Worm (Caenorhabditis elegans) whole organism, L3 larva: Measurements from ENCODE around the gene R06F6.12.

Experiments used
- ZK546.5 ChIP-seq: sonication (generic microtip); optimal IDR thresholded peaks from 2 replicates; lab custom pipeline; 2017; ENCODE audit warnings: missing biosample characterization, missing genetic modification characterization
- fkh-2 ChIP-seq: fragments of 150-350 bp; optimal IDR thresholded peaks from 2 replicates; lab custom pipeline; 2014; ENCODE audit warnings: missing biosample characterization, missing genetic modification reagents, missing genetic modification characterization
- fos-1 ChIP-seq: fragments of 150-350 bp; optimal IDR thresholded peaks from 2 replicates; lab custom pipeline; 2014; ENCODE audit warnings: missing biosample characterization, missing genetic modification characterization
- mdl-1 ChIP-seq: fragments of 150-350 bp; optimal IDR thresholded peaks from 2 replicates; lab custom pipeline; 2014; ENCODE audit warnings: missing biosample characterization, missing genetic modification characterization
- nhr-77 ChIP-seq: fragments of 150-350 bp; optimal IDR thresholded peaks from 2 replicates; lab custom pipeline; 2014; ENCODE audit warnings: missing biosample characterization, missing genetic modification characterization
- skn-1 ChIP-seq: fragments of 150-350 bp; optimal IDR thresholded peaks from 2 replicates; lab custom pipeline; 2014; ENCODE audit warnings: missing biosample characterization, missing genetic modification characterization
- tbx-2 ChIP-seq: sonication (generic microtip); optimal IDR thresholded peaks from 2 replicates; lab custom pipeline; 2016; ENCODE audit warnings: mild to moderate bottlenecking, missing genetic modification characterization, missing compliant biosample characterization
- ztf-11 ChIP-seq: fragments of 150-350 bp; optimal IDR thresholded peaks from 2 replicates; lab custom pipeline; 2014; ENCODE audit warnings: missing biosample characterization, missing genetic modification characterization

DNA sequence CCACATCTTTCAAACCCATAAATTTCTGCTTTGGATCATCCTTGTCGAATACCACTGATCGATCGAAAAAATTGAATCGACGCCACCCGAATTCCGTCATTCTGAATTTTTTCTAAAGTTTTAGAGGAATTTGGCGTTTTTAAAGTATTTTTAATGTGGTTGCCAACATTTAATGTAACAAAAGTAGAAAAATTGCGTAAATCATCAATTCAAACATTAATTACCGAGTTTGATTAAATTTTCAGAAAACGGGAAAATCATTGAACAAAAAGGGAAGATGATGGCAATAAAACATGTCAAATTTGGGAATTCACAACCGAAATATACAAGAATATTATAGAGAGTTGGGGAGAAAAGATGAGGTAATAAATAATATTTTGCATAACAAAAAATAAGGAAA is 30.5 kb downstream of the R06F6.12 start, which contains the start of gene vps-11:
- no peak for TF ChIP-seq fkh-2
- no peak for TF ChIP-seq fos-1 (tag; lab: Kevin White, UChicago)
- no peak for TF ChIP-seq tbx-2
- TF ChIP-seq ZK546.5 (tag; lab: Kevin White, UChicago): no peak
- no peak for TF ChIP-seq ztf-11 (tag; lab: Kevin White, UChicago)
- TF ChIP-seq nhr-77 (tag; lab: Kevin White, UChicago): no peak
- TF ChIP-seq mdl-1 (tag; lab: Kevin White, UChicago): no peak
- TF ChIP-seq skn-1 (tag; lab: Kevin White, UChicago): no peak
